Fruit fly (Drosophila melanogaster): ENCODE results near the gene Targ2.

dm6 chr3L:21186487-21186886 is 16.5 kb downstream of the Targ2 start:
- TF ChIP-seq Sin3A (optimal IDR thresholded peaks at IDR 0.05), result no peak
- no peak for TF ChIP-seq insv (optimal IDR thresholded peaks at IDR 0.05)
- TF ChIP-seq psq (optimal IDR thresholded peaks at IDR 0.05), result no peak
